Worm (Caenorhabditis elegans) whole organism, midembryonic: Measurements from ENCODE around the gene str-85.

Source experiments
- T22C8.4 ChIP-seq: fragments of 200-800 bp; sonication (Bioruptor generic); IDR thresholded peaks from 2 replicates; pipeline ENCODE4 v1.3.6; 2022; ENCODE audit warnings: missing genetic modification characterization, missing compliant biosample characterization
- cog-1 ChIP-seq: sonication (generic microtip); optimal IDR thresholded peaks from 2 replicates; lab custom pipeline; 2016; ENCODE audit warnings: missing genetic modification characterization, missing compliant biosample characterization
- klf-2 ChIP-seq: fragments of 200-800 bp; sonication (Bioruptor generic); conservative IDR thresholded peaks from 2 replicates; pipeline ENCODE4 v1.3.6; 2022; ENCODE audit warnings: missing genetic modification reagents, missing genetic modification characterization, missing compliant biosample characterization
- ztf-23 ChIP-seq: fragments of 200-800 bp; sonication (Bioruptor generic); IDR thresholded peaks from 2 replicates; pipeline ENCODE4 v1.3.6; 2022; ENCODE audit warnings: missing genetic modification reagents, missing genetic modification characterization, missing compliant biosample characterization
- ztf-29 ChIP-seq: fragments of 200-800 bp; sonication (Bioruptor generic); IDR thresholded peaks from 2 replicates; pipeline ENCODE4 v1.3.6; 2022; ENCODE audit warnings: missing genetic modification reagents, missing genetic modification characterization, missing compliant biosample characterization

ce11 chrV:9005243-9005642 lies 19.6 kb upstream of the str-85 start, which contains the start of gene srx-3:
- no peak for TF ChIP-seq T22C8.4
- no peak for TF ChIP-seq cog-1
- TF ChIP-seq klf-2 = no peak
- TF ChIP-seq ztf-29 = no peak
- TF ChIP-seq ztf-23 (GFP tag; lab: Robert Waterston, UW) = no peak
